Worm (Caenorhabditis elegans) whole organism, late embryonic: ENCODE data around the gene vhl-1.

Experiments used
- ceh-18 ChIP-seq: sonication (generic microtip); optimal IDR thresholded peaks from 2 replicates; lab custom pipeline; 2016; ENCODE audit warnings: missing genetic modification characterization, missing compliant biosample characterization
- ceh-6 ChIP-seq: fragments of 200-800 bp; sonication (Bioruptor generic); optimal IDR thresholded peaks from 2 replicates; lab custom pipeline; 2018; ENCODE audit warnings: mild to moderate bottlenecking, missing genetic modification characterization, missing compliant biosample characterization
- elt-2 ChIP-seq: sonication (generic microtip); optimal IDR thresholded peaks from 2 replicates; lab custom pipeline; 2016; ENCODE audit warnings: missing genetic modification reagents, missing genetic modification characterization, missing compliant biosample characterization
- ets-4 ChIP-seq: sonication (generic microtip); optimal IDR thresholded peaks from 2 replicates; lab custom pipeline; 2016; ENCODE audit warnings: missing genetic modification characterization, missing compliant biosample characterization
- fkh-10 ChIP-seq: fragments of 150-350 bp; optimal IDR thresholded peaks from 2 replicates; lab custom pipeline; 2014; ENCODE audit warnings: missing biosample characterization, missing genetic modification reagents, missing genetic modification characterization
- hlh-13 ChIP-seq: fragments of 200-800 bp; sonication (Bioruptor generic); optimal IDR thresholded peaks from 2 replicates; lab custom pipeline; 2018; ENCODE audit warnings: mild to moderate bottlenecking, missing genetic modification characterization, missing compliant biosample characterization
- hlh-6 ChIP-seq: sonication (generic microtip); optimal IDR thresholded peaks from 2 replicates; lab custom pipeline; 2016; ENCODE audit warnings: missing genotype, missing genetic modification characterization, missing compliant biosample characterization
- lin-11 ChIP-seq: fragments of 200-800 bp; sonication (Bioruptor generic); optimal IDR thresholded peaks from 2 replicates; lab custom pipeline; 2018; ENCODE audit warnings: mild to moderate bottlenecking, missing genetic modification characterization, missing compliant biosample characterization
- nfya-1 ChIP-seq: sonication (generic microtip); optimal IDR thresholded peaks from 2 replicates; lab custom pipeline; 2017; ENCODE audit warnings: missing genetic modification characterization, mild to moderate bottlenecking, missing compliant biosample characterization, antibody characterized with exemption, moderate library complexity
- nhr-11 ChIP-seq: fragments of 150-350 bp; optimal IDR thresholded peaks from 2 replicates; lab custom pipeline; 2014; ENCODE audit warnings: missing biosample characterization, missing genetic modification characterization
- nhr-232 ChIP-seq: sonication (generic microtip); optimal IDR thresholded peaks from 2 replicates; lab custom pipeline; 2016; ENCODE audit warnings: missing genetic modification characterization, missing compliant biosample characterization
- pat-9 ChIP-seq: fragments of 200-800 bp; sonication (Bioruptor generic); optimal IDR thresholded peaks from 2 replicates; lab custom pipeline; 2018; ENCODE audit warnings: mild to moderate bottlenecking, missing genetic modification characterization, moderate library complexity, missing compliant biosample characterization
- unc-55 ChIP-seq: sonication (generic microtip); optimal IDR thresholded peaks from 2 replicates; lab custom pipeline; 2017; ENCODE audit warnings: missing biosample characterization, missing genetic modification reagents, missing genetic modification characterization

ce11 chrX:11305773-11306172 is 1.4 kb upstream of the vhl-1 start, which contains the start of gene F08G12.1:
- TF ChIP-seq hlh-13 (GFP tag; lab: Kevin White, UChicago) = no peak
- TF ChIP-seq unc-55 (GFP tag; lab: Kevin White, UChicago) = no peak
- no peak for TF ChIP-seq hlh-6 (tag; lab: Kevin White, UChicago)
- TF ChIP-seq ets-4 (tag; lab: Kevin White, UChicago) = no peak
- TF ChIP-seq nhr-11 (tag; lab: Kevin White, UChicago) = no peak
- TF ChIP-seq ceh-6 (GFP tag; lab: Kevin White, UChicago) = no peak
- TF ChIP-seq lin-11 = no peak
- no peak for TF ChIP-seq elt-2 (tag; lab: Kevin White, UChicago)
- no peak for TF ChIP-seq nfya-1
- TF ChIP-seq pat-9 = no peak
- TF ChIP-seq ceh-18 (tag; lab: Kevin White, UChicago) = no peak
- TF ChIP-seq fkh-10 (GFP tag; lab: Kevin White, UChicago) = no peak
- TF ChIP-seq nhr-232 (tag; lab: Kevin White, UChicago) = no peak
